Fruit fly (Drosophila melanogaster) whole organism, wandering third instar larva: ENCODE data around the gene Rpt5.

ENCODE experiments used
- Abd-B ChIP-seq: fragments of >200 bp; optimal IDR thresholded peaks from 2 replicates; lab custom pipeline; 2017; ENCODE audit warnings: missing biosample characterization, missing genetic modification characterization
- CG32264 ChIP-seq: fragments of 200-800 bp; sonication (Bioruptor generic); optimal IDR thresholded peaks from 2 replicates; lab custom pipeline; 2016; ENCODE audit warnings: missing biosample characterization, missing genetic modification characterization
- CG9705 ChIP-seq: fragments of 200-800 bp; sonication (Bioruptor generic); optimal IDR thresholded peaks from 2 replicates; lab custom pipeline; 2018; ENCODE audit warnings: missing biosample characterization, mild to moderate bottlenecking, missing genetic modification characterization
- CrebA ChIP-seq: fragments of 200-800 bp; sonication (Bioruptor generic); optimal IDR thresholded peaks from 2 replicates; lab custom pipeline; 2016; ENCODE audit warnings: missing biosample characterization, mild to moderate bottlenecking, missing genetic modification characterization, borderline replicate concordance
- Dfd ChIP-seq: fragments of >200 bp; optimal IDR thresholded peaks from 2 replicates; lab custom pipeline; 2017; ENCODE audit warnings: missing biosample characterization, missing genetic modification characterization
- Dif ChIP-seq: fragments of 200-275, 200-300 bp; sonication (Bioruptor generic); optimal IDR thresholded peaks from 2 replicates; lab custom pipeline; 2018; ENCODE audit warnings: missing biosample characterization, missing genetic modification characterization; ENCODE audit not compliant: partially characterized antibody
- GATAd ChIP-seq: sonication (Bioruptor generic); optimal IDR thresholded peaks from 2 replicates; lab custom pipeline; 2016; ENCODE audit warnings: missing biosample characterization, missing genetic modification characterization
- HLH106 ChIP-seq: fragments of 200-800 bp; optimal IDR thresholded peaks from 3 replicates; lab custom pipeline; 2019; ENCODE audit warnings: missing biosample characterization, mild to moderate bottlenecking, missing genetic modification characterization, moderate library complexity
- Hnf4 ChIP-seq: fragments of 200-800 bp; sonication (Bioruptor generic); optimal IDR thresholded peaks from 2 replicates; lab custom pipeline; 2016; ENCODE audit warnings: missing biosample characterization, mild to moderate bottlenecking, missing genetic modification characterization
- Hr78 ChIP-seq: fragments of >200 bp; optimal IDR thresholded peaks from 2 replicates; lab custom pipeline; 2017; ENCODE audit warnings: missing biosample characterization, missing genetic modification characterization
- Hr83 ChIP-seq: fragments of 200-300 bp; sonication (Bioruptor generic); optimal IDR thresholded peaks from 2 replicates; lab custom pipeline; 2016; ENCODE audit warnings: missing biosample characterization, mild to moderate bottlenecking, missing genetic modification characterization, moderate library complexity; ENCODE audit not compliant: poor library complexity, severe bottlenecking
- Jra ChIP-seq: sonication (Bioruptor generic); optimal IDR thresholded peaks from 2 replicates; lab custom pipeline; 2016; ENCODE audit warnings: missing biosample characterization, missing genetic modification characterization
- Mio ChIP-seq: sonication (Bioruptor generic); optimal IDR thresholded peaks from 2 replicates; lab custom pipeline; 2016; ENCODE audit warnings: missing biosample characterization, missing genetic modification characterization
- Myc ChIP-seq: fragments of >200 bp; optimal IDR thresholded peaks from 2 replicates; lab custom pipeline; 2017
- N ChIP-seq: fragments of >200 bp; optimal IDR thresholded peaks from 2 replicates; lab custom pipeline; 2018; ENCODE audit warnings: missing biosample characterization, missing external identifiers, missing genetic modification characterization
- OdsH ChIP-seq: fragments of 200-800 bp; sonication (Bioruptor generic); optimal IDR thresholded peaks from 2 replicates; lab custom pipeline; 2016; ENCODE audit warnings: missing biosample characterization, mild to moderate bottlenecking, missing genetic modification characterization
- Rel ChIP-seq, 2 experiments: fragments of 200-800 bp; sonication (Bioruptor generic) in 1 of 2; optimal IDR thresholded peaks; 2 replicates in 1 of 2; 3 replicates in 1 of 2; lab custom pipeline; 2016 to 2019; ENCODE audit warnings: mild to moderate bottlenecking in 2 of 2, missing biosample characterization in 2 of 2, missing genetic modification characterization in 2 of 2, moderate library complexity in 1 of 2
- Sp1 ChIP-seq: fragments of 200-800 bp; sonication (Bioruptor generic); optimal IDR thresholded peaks from 3 replicates; lab custom pipeline; 2019; ENCODE audit warnings: missing biosample characterization, mild to moderate bottlenecking, missing genetic modification characterization, moderate library complexity
- Vsx2 ChIP-seq: fragments of 200-300, 225-300 bp; sonication (Bioruptor generic); optimal IDR thresholded peaks from 2 replicates; lab custom pipeline; 2018; ENCODE audit warnings: missing biosample characterization, missing genetic modification characterization; ENCODE audit not compliant: partially characterized antibody
- br ChIP-seq: fragments of 200-800 bp; sonication (Bioruptor generic); optimal IDR thresholded peaks from 2 replicates; lab custom pipeline; 2016; ENCODE audit warnings: missing biosample characterization, missing genetic modification characterization
- brk ChIP-seq: fragments of 200-800 bp; sonication (Bioruptor generic); optimal IDR thresholded peaks from 2 replicates; lab custom pipeline; 2016; ENCODE audit warnings: missing biosample characterization, mild to moderate bottlenecking, missing genetic modification characterization
- dl ChIP-seq, 2 experiments: fragments of 175-275, 200-275 bp in 1 of 2; fragments of 200-275 bp in 1 of 2; sonication (Bioruptor generic); optimal IDR thresholded peaks; lab custom pipeline; 2018; ENCODE audit warnings: mild to moderate bottlenecking in 2 of 2, missing biosample characterization in 2 of 2, missing genetic modification characterization in 2 of 2, moderate library complexity in 2 of 2; ENCODE audit not compliant: partially characterized antibody in 2 of 2, insufficient read depth in 1 of 2
- dmrt93B ChIP-seq: fragments of 200-800 bp; sonication (Bioruptor generic); optimal IDR thresholded peaks from 2 replicates; lab custom pipeline; 2018; ENCODE audit warnings: missing biosample characterization, mild to moderate bottlenecking, missing genetic modification characterization
- dsf ChIP-seq: sonication (Bioruptor generic); optimal IDR thresholded peaks from 2 replicates; lab custom pipeline; 2016; ENCODE audit warnings: missing biosample characterization, missing genetic modification characterization, borderline replicate concordance
- ey ChIP-seq: fragments of 200-800 bp; sonication (Bioruptor generic); optimal IDR thresholded peaks from 2 replicates; lab custom pipeline; 2016; ENCODE audit warnings: missing biosample characterization, missing genetic modification characterization
- foxo ChIP-seq, 2 experiments: fragments of 200-800 bp; sonication (Bioruptor generic); optimal IDR thresholded peaks; 2 replicates in 1 of 2; 3 replicates in 1 of 2; lab custom pipeline; 2016 to 2017; ENCODE audit warnings: missing biosample characterization in 2 of 2, missing genetic modification characterization in 2 of 2
- fru ChIP-seq: fragments of 200-800 bp; sonication (Bioruptor generic); optimal IDR thresholded peaks from 3 replicates; lab custom pipeline; 2016; ENCODE audit warnings: missing biosample characterization, mild to moderate bottlenecking, missing genetic modification characterization
- h ChIP-seq: fragments of 200-800 bp; sonication (Bioruptor generic); optimal IDR thresholded peaks from 3 replicates; lab custom pipeline; 2016; ENCODE audit warnings: missing biosample characterization, mild to moderate bottlenecking, missing genetic modification characterization
- jim ChIP-seq: fragments of 175-275, 200-325 bp; sonication (Bioruptor generic); optimal IDR thresholded peaks from 2 replicates; lab custom pipeline; 2016; ENCODE audit warnings: missing biosample characterization, mild to moderate bottlenecking, missing genetic modification characterization
- lola ChIP-seq: fragments of >200 bp; optimal IDR thresholded peaks from 2 replicates; lab custom pipeline; 2017; ENCODE audit warnings: missing biosample characterization, missing genetic modification characterization
- pan ChIP-seq: fragments of >200 bp; optimal IDR thresholded peaks from 2 replicates; lab custom pipeline; 2017
- psq ChIP-seq: fragments of 200-800 bp; sonication (Bioruptor generic); optimal IDR thresholded peaks from 3 replicates; lab custom pipeline; 2017; ENCODE audit warnings: missing biosample characterization, mild to moderate bottlenecking, missing genetic modification characterization, moderate library complexity
- rgr ChIP-seq: fragments of 200-800 bp; sonication (Bioruptor generic); optimal IDR thresholded peaks from 3 replicates; lab custom pipeline; 2016; ENCODE audit warnings: missing biosample characterization, mild to moderate bottlenecking, missing genetic modification characterization
- sage ChIP-seq: fragments of 200-800 bp; sonication (Bioruptor generic); optimal IDR thresholded peaks from 2 replicates; lab custom pipeline; 2016; ENCODE audit warnings: missing biosample characterization, mild to moderate bottlenecking, missing genetic modification characterization
- sv ChIP-seq: fragments of 200-800 bp; sonication (Bioruptor generic); optimal IDR thresholded peaks from 3 replicates; lab custom pipeline; 2016; ENCODE audit warnings: missing biosample characterization, missing genetic modification characterization
- tai ChIP-seq: sonication (Bioruptor generic); optimal IDR thresholded peaks from 2 replicates; lab custom pipeline; 2016; ENCODE audit warnings: missing biosample characterization, missing genetic modification characterization
- usp ChIP-seq: fragments of >200 bp; optimal IDR thresholded peaks from 2 replicates; lab custom pipeline; 2017; ENCODE audit warnings: missing biosample characterization, missing genetic modification characterization
- woc ChIP-seq: sonication (Bioruptor generic); optimal IDR thresholded peaks from 2 replicates; lab custom pipeline; 2016; ENCODE audit warnings: missing biosample characterization, mild to moderate bottlenecking, missing genetic modification characterization

Gene Rpt5

DNA sequence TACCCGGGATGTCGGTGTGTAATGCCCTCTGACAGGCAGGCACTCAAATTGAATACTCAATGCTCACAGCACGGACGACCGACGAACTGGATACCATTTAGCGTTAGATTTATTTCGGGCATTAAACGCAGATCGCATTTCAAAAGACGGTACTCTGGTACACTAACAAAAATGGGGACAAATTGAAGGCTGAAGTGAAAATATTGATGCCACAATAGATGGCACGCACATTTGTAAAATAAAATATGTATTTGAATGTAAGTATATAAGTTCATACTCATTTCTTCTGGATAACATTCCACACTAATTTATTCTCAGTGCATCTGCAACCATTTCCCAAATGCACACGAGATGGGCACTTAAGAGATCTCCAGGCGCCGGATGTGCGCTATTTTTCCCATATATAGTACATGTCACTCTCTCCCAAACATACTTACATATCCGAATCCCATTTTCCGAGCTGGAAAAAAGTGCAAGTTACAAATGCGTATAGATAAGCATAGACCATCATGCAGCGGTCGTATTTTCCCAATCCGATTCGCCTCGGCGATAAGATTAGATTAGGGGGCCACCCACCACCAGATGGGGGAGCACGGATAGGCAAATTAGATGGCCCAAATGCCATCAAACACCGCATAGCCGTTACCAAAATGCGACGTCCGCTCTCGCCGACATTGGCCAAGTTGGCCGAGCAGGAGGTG is 43.0 kb upstream of the Rpt5 start, which contains the start of gene CG10301:
TSS of gene CG10301 (plus strand) at position 651 of the 701 bp plus-strand sequence.
- TF ChIP-seq sv, result peak; percentile 35
- TF ChIP-seq Dfd, result no peak

DNA sequence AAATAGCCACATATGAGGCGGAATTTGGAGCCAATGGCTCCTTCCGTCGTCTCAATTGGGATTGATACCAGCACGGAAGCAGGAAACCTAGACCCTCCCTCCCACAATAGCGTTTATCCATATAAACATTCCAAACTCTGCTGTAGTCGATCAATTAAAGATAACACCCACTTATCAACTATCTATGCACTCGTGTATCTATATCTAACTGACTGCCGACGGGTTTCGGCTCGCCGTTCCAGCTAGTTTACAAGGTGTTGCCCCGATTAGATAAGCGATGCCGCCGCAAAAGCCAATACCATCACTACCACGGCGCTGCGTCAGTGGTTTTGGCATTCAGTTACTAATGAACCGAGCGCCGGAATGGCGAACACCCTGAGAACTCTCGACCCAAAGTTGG is 41.5 kb upstream of the Rpt5 start, which contains the start of gene CG10300:
TSS of gene CG10300 (plus strand) at position 333 of the 400 bp plus-strand sequence.
- no peak for TF ChIP-seq Hnf4 (GFP tag; lab: Kevin White, UChicago)
- TF ChIP-seq jim (GFP tag; lab: Kevin White, UChicago), result no peak
- TF ChIP-seq Abd-B (GFP tag; lab: Kevin White, UChicago), result no peak
- TF ChIP-seq Jra (GFP tag; lab: Kevin White, UChicago), result no peak
- TF ChIP-seq lola (GFP tag; lab: Kevin White, UChicago), result no peak
- TF ChIP-seq Hr83 (GFP tag; lab: Kevin White, UChicago), result no peak
- no peak for TF ChIP-seq CG32264
- no peak for TF ChIP-seq h
- TF ChIP-seq ey (GFP tag; lab: Kevin White, UChicago), result no peak
- TF ChIP-seq HLH106 (tag; lab: Kevin White, UChicago), result no peak
- no peak for TF ChIP-seq psq (GFP tag; lab: Kevin White, UChicago)
- TF ChIP-seq OdsH (GFP tag; lab: Kevin White, UChicago), result no peak
- TF ChIP-seq dl (GFP tag; optimal IDR thresholded peaks at IDR 0.05; lab: Kevin White, UChicago; ENCODE audit: insufficient read depth in 1 of 2, partially characterized antibody in 2 of 2), result no peak
- no peak for TF ChIP-seq sv
- TF ChIP-seq GATAd (GFP tag; lab: Kevin White, UChicago), result no peak
- no peak for TF ChIP-seq Myc (lab: Kevin White, UChicago)
- TF ChIP-seq N (GFP tag; lab: Kevin White, UChicago), result no peak
- no peak for TF ChIP-seq Dfd
- no peak for TF ChIP-seq sage

DNA sequence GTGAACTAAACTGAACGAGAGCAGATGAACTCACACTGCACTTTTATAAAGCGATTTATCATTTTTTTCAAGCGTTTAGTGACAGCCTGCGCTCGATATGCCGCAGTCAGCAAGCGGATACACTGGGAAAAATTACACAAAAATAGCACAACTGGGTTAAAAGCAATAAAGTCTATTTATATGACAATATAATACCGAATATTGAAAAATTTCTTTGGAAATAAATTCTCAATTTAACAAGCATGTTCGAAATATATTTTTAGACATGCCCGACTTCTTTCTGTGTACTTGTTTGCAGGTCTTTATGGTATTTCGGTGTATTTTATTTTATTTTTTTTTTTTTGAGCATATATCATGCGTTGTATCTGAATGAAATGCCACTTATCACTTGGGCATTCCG is 38.8 kb upstream of the Rpt5 start:
- TF ChIP-seq psq (GFP tag; lab: Kevin White, UChicago) (peak; percentile 76), Hr78 (GFP tag; lab: Kevin White, UChicago) (no peak), CrebA (GFP tag; lab: Kevin White, UChicago) (no peak), Dfd (no peak), Myc (lab: Kevin White, UChicago) (no peak), Dif (GFP tag; lab: Kevin White, UChicago) (no peak), fru (peak; percentile 87), lola (GFP tag; lab: Kevin White, UChicago) (no peak), dsf (peak; percentile 37), Sp1 (GFP tag; lab: Kevin White, UChicago) (peak; percentile 86), br (GFP tag; lab: Kevin White, UChicago) (peak; percentile 90), foxo (GFP tag; optimal IDR thresholded peaks at IDR 0.05; lab: Kevin White, UChicago) (peak; percentile 55 to 88), Hnf4 (GFP tag; lab: Kevin White, UChicago) (peak; percentile 91), brk (peak; percentile 72), ey (GFP tag; lab: Kevin White, UChicago) (peak; percentile 86), pan (lab: Kevin White, UChicago) (no peak), HLH106 (tag; lab: Kevin White, UChicago) (peak; percentile 78), woc (GFP tag; lab: Kevin White, UChicago) (peak; percentile 65), sage (peak; percentile 65), dmrt93B (GFP tag; lab: Kevin White, UChicago) (peak; percentile 75), OdsH (GFP tag; lab: Kevin White, UChicago) (peak; percentile 88), usp (no peak), sv (peak; percentile 45), rgr (GFP tag; lab: Kevin White, UChicago) (peak; percentile 87), CG32264 (peak; percentile 61), N (GFP tag; lab: Kevin White, UChicago) (no peak), dl (GFP tag; optimal IDR thresholded peaks at IDR 0.05; lab: Kevin White, UChicago; ENCODE audit: insufficient read depth in 1 of 2, partially characterized antibody in 2 of 2) (no peak), Rel (GFP tag; optimal IDR thresholded peaks at IDR 0.05; lab: Kevin White, UChicago) (peak; percentile 22), Rel (tag; optimal IDR thresholded peaks at IDR 0.05; lab: Kevin White, UChicago) (peak; percentile 21), Abd-B (GFP tag; lab: Kevin White, UChicago) (no peak), tai (GFP tag; lab: Kevin White, UChicago) (peak; percentile 76), h (peak; percentile 90), Mio (GFP tag; lab: Kevin White, UChicago) (peak; percentile 10), jim (GFP tag; lab: Kevin White, UChicago) (no peak), CG9705 (GFP tag; lab: Kevin White, UChicago) (peak; percentile 74), Vsx2 (GFP tag; lab: Kevin White, UChicago) (no peak), GATAd (GFP tag; lab: Kevin White, UChicago) (no peak), Hr83 (GFP tag; lab: Kevin White, UChicago) (no peak), Jra (GFP tag; lab: Kevin White, UChicago) (peak; percentile 83)
